Fruit fly (Drosophila melanogaster) whole organism, embryonic: ENCODE measurements around the gene DIP1.

ENCODE experiments used
- Awh ChIP-seq: fragments of 200-800 bp; sonication (Bioruptor generic); IDR thresholded peaks from 2 replicates; pipeline ENCODE4, ENCODE4 v1.3.6; 2022; ENCODE audit warnings: missing biosample characterization, missing genetic modification characterization
- CG10462 ChIP-seq: fragments of 200-800 bp; sonication (Bioruptor generic); optimal IDR thresholded peaks from 2 replicates; lab custom pipeline; 2016; ENCODE audit warnings: missing biosample characterization, missing genetic modification characterization
- CG10979 ChIP-seq: fragments of 200-800 bp; sonication (Bioruptor generic); optimal IDR thresholded peaks from 2 replicates; lab custom pipeline; 2018; ENCODE audit warnings: missing biosample characterization, mild to moderate bottlenecking, missing genetic modification characterization, moderate library complexity
- CG2120 ChIP-seq: fragments of 200-800 bp; sonication (Bioruptor generic); optimal IDR thresholded peaks from 3 replicates; lab custom pipeline; 2016; ENCODE audit warnings: missing biosample characterization, missing genetic modification characterization
- CG4328 ChIP-seq: fragments of 200-800 bp; sonication (Bioruptor generic); optimal IDR thresholded peaks from 3 replicates; lab custom pipeline; 2017; ENCODE audit warnings: missing biosample characterization, missing genetic modification reagents, missing genetic modification characterization
- CG7963 ChIP-seq: fragments of 200-800 bp; sonication (Bioruptor generic); IDR thresholded peaks from 3 replicates; pipeline ENCODE4 v1.3.6; 2022; ENCODE audit warnings: missing biosample characterization, missing genetic modification characterization; ENCODE audit not compliant: partially characterized antibody
- CG9876 ChIP-seq: fragments of 200-800 bp; sonication (Bioruptor generic); optimal IDR thresholded peaks from 2 replicates; lab custom pipeline; 2016; ENCODE audit warnings: missing biosample characterization, missing genetic modification characterization
- Rfx ChIP-seq: fragments of 200-800 bp; sonication (Bioruptor generic); IDR thresholded peaks from 2 replicates; pipeline ENCODE4 v1.3.6; 2022; ENCODE audit warnings: missing biosample characterization, missing genetic modification characterization
- sqz ChIP-seq: fragments of 200-800 bp; sonication (Bioruptor generic); optimal IDR thresholded peaks from 3 replicates; lab custom pipeline; 2018; ENCODE audit warnings: missing biosample characterization, mild to moderate bottlenecking, missing genetic modification characterization

- TF ChIP-seq Awh (GFP tag; lab: Robert Waterston, UW) (no peak), sqz (GFP tag; lab: Kevin White, UChicago) (peak; percentile 48), CG10979 (peak; percentile 87), CG10462 (GFP tag; lab: Kevin White, UChicago) (peak; percentile 28), CG4328 (GFP tag; lab: Kevin White, UChicago) (peak; percentile 63), CG9876 (no peak), CG7963 (GFP tag; lab: Robert Waterston, UW) (no peak), CG2120 (GFP tag; lab: Kevin White, UChicago) (peak; percentile 52), Rfx (GFP tag; lab: Robert Waterston, UW) (no peak)
Observed at dm6 chrX:21631452-21631851, 1.5 kb upstream of the DIP1 start.
